Worm (Caenorhabditis elegans): ENCODE results near the gene ppm-1.A.

ce11 chrV:10491443-10491842 lies 44.7 kb downstream of the ppm-1.A start, which contains the start of gene aqp-5:
- TF ChIP-seq aly-2 (tag; optimal IDR thresholded peaks at IDR 0.05) (no peak), unc-62 (GFP tag; optimal IDR thresholded peaks at IDR 0.05) (no peak), mdl-1 (tag; optimal IDR thresholded peaks at IDR 0.05) (no peak), nhr-23 (tag; optimal IDR thresholded peaks at IDR 0.05) (no peak), pha-4 (tag; optimal IDR thresholded peaks at IDR 0.05) (no peak), egl-27 (tag; optimal IDR thresholded peaks at IDR 0.05) (no peak), ztf-11 (tag; optimal IDR thresholded peaks at IDR 0.05) (no peak), egl-5 (tag; optimal IDR thresholded peaks at IDR 0.05) (no peak), ZK546.5 (tag; optimal IDR thresholded peaks at IDR 0.05) (no peak), tbx-2 (tag; optimal IDR thresholded peaks at IDR 0.05) (no peak), snpc-4 (tag; optimal IDR thresholded peaks at IDR 0.05) (no peak)
